Worm (Caenorhabditis elegans) whole organism, midembryonic: ENCODE data around the gene mpst-4.

ENCODE experiments used
- T22C8.4 ChIP-seq: fragments of 200-800 bp; sonication (Bioruptor generic); IDR thresholded peaks from 2 replicates; pipeline ENCODE4 v1.3.6; 2022; ENCODE audit warnings: missing genetic modification characterization, missing compliant biosample characterization
- cog-1 ChIP-seq: sonication (generic microtip); optimal IDR thresholded peaks from 2 replicates; lab custom pipeline; 2016; ENCODE audit warnings: missing genetic modification characterization, missing compliant biosample characterization
- flt-1 ChIP-seq: fragments of 200-800 bp; sonication (Bioruptor generic); IDR thresholded peaks from 2 replicates; pipeline ENCODE4 v1.3.6; 2022; ENCODE audit warnings: missing genetic modification characterization, missing compliant biosample characterization
- klf-2 ChIP-seq: fragments of 200-800 bp; sonication (Bioruptor generic); conservative IDR thresholded peaks from 2 replicates; pipeline ENCODE4 v1.3.6; 2022; ENCODE audit warnings: missing genetic modification reagents, missing genetic modification characterization, missing compliant biosample characterization
- med-1 ChIP-seq: sonication (generic microtip); optimal IDR thresholded peaks from 2 replicates; lab custom pipeline; 2017; ENCODE audit warnings: missing genetic modification characterization, mild to moderate bottlenecking, missing compliant biosample characterization, antibody characterized with exemption, missing genetic modification reagents; ENCODE audit not compliant: insufficient read depth
- ref-1 ChIP-seq: fragments of 200-800 bp; sonication (Bioruptor generic); conservative IDR thresholded peaks from 2 replicates; pipeline ENCODE4 v1.3.6; 2022; ENCODE audit warnings: missing genetic modification reagents, missing genetic modification characterization, missing compliant biosample characterization
- tab-1 ChIP-seq: fragments of 200-800 bp; sonication (Bioruptor generic); IDR thresholded peaks from 2 replicates; pipeline ENCODE4 v1.3.6; 2022; ENCODE audit warnings: missing genetic modification characterization, missing compliant biosample characterization
- ztf-23 ChIP-seq: fragments of 200-800 bp; sonication (Bioruptor generic); IDR thresholded peaks from 2 replicates; pipeline ENCODE4 v1.3.6; 2022; ENCODE audit warnings: missing genetic modification reagents, missing genetic modification characterization, missing compliant biosample characterization
- ztf-29 ChIP-seq: fragments of 200-800 bp; sonication (Bioruptor generic); IDR thresholded peaks from 2 replicates; pipeline ENCODE4 v1.3.6; 2022; ENCODE audit warnings: missing genetic modification reagents, missing genetic modification characterization, missing compliant biosample characterization

DNA sequence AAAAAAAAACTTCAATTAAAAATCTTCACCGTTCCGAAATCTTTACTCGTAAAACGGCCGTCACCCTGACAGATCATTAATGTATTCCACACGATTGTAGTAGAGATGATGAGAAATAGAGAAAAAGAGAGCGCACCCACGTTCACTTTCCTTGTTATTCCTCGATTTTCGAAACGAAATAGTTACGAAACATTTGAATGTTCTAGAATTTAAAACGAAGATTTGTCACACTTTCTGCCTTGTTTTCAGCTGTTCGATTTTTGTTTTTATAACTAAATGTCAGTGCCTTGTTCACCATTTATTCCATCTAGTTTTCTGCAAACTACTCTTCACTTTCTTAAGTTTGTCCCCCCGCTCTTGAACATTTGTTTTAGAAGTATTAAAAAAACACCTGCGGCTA lies 8.5 kb downstream of the mpst-4 start:
- TF ChIP-seq ztf-29: no peak
- no peak for TF ChIP-seq cog-1 (tag; lab: Kevin White, UChicago)
- no peak for TF ChIP-seq flt-1
- no peak for TF ChIP-seq T22C8.4 (GFP tag; lab: Robert Waterston, UW)
- no peak for TF ChIP-seq klf-2 (GFP tag; lab: Robert Waterston, UW)
- no peak for TF ChIP-seq med-1
- no peak for TF ChIP-seq ref-1 (GFP tag; lab: Robert Waterston, UW)
- no peak for TF ChIP-seq ztf-23
- TF ChIP-seq tab-1 (GFP tag; lab: Robert Waterston, UW): no peak
